Worm (Caenorhabditis elegans) whole organism, late embryonic: ENCODE measurements around the gene chil-11.

Source experiments
- C08G9.2 ChIP-seq: sonication (generic microtip); optimal IDR thresholded peaks from 2 replicates; lab custom pipeline; 2016; ENCODE audit warnings: mild to moderate bottlenecking, missing genetic modification characterization, moderate library complexity, missing compliant biosample characterization
- K02D7.2 ChIP-seq: sonication (generic microtip); optimal IDR thresholded peaks from 2 replicates; lab custom pipeline; 2017; ENCODE audit warnings: mild to moderate bottlenecking, missing genetic modification characterization, missing compliant biosample characterization
- K09A11.1 ChIP-seq: sonication (generic microtip); optimal IDR thresholded peaks from 2 replicates; lab custom pipeline; 2017; ENCODE audit warnings: antibody characterized with exemption, mild to moderate bottlenecking, missing genetic modification characterization, missing compliant biosample characterization; ENCODE audit not compliant: insufficient read depth
- T23F11.4 ChIP-seq: fragments of 200-800 bp; sonication (Bioruptor generic); optimal IDR thresholded peaks from 2 replicates; lab custom pipeline; 2018; ENCODE audit warnings: mild to moderate bottlenecking, missing genetic modification characterization, missing compliant biosample characterization
- Y22D7AL.16 ChIP-seq: sonication (generic microtip); optimal IDR thresholded peaks from 2 replicates; lab custom pipeline; 2016; ENCODE audit warnings: missing genetic modification characterization, missing compliant biosample characterization
- ama-1 ChIP-seq: fragments of 150-350 bp; optimal IDR thresholded peaks from 2 replicates; lab custom pipeline; 2014
- ceh-18 ChIP-seq: sonication (generic microtip); optimal IDR thresholded peaks from 2 replicates; lab custom pipeline; 2016; ENCODE audit warnings: missing genetic modification characterization, missing compliant biosample characterization
- ceh-22 ChIP-seq: sonication (generic microtip); optimal IDR thresholded peaks from 2 replicates; lab custom pipeline; 2017; ENCODE audit warnings: missing biosample characterization, missing genetic modification characterization
- ceh-30 ChIP-seq: fragments of 150-350 bp; optimal IDR thresholded peaks from 2 replicates; lab custom pipeline; 2014; ENCODE audit warnings: missing biosample characterization, missing genetic modification characterization
- ceh-31 ChIP-seq: sonication (generic microtip); optimal IDR thresholded peaks from 2 replicates; lab custom pipeline; 2016; ENCODE audit warnings: missing genetic modification characterization, missing compliant biosample characterization
- ceh-34 ChIP-seq: sonication (generic microtip); optimal IDR thresholded peaks from 2 replicates; lab custom pipeline; 2016; ENCODE audit warnings: mild to moderate bottlenecking, missing genetic modification characterization, missing compliant biosample characterization
- ceh-45 ChIP-seq: fragments of 200-800 bp; sonication (Bioruptor generic); IDR thresholded peaks from 2 replicates; pipeline ENCODE4 v1.3.6; 2022; ENCODE audit warnings: missing genetic modification reagents, missing genetic modification characterization, missing compliant biosample characterization
- ceh-48 ChIP-seq: sonication (generic microtip); optimal IDR thresholded peaks from 2 replicates; lab custom pipeline; 2016; ENCODE audit warnings: missing genetic modification characterization, inconsistent platforms, missing compliant biosample characterization
- che-1 ChIP-seq: sonication (generic microtip); optimal IDR thresholded peaks from 2 replicates; lab custom pipeline; 2016; ENCODE audit warnings: mild to moderate bottlenecking, missing genetic modification characterization, missing compliant biosample characterization
- dve-1 ChIP-seq: sonication (generic microtip); optimal IDR thresholded peaks from 2 replicates; lab custom pipeline; 2017; ENCODE audit warnings: antibody characterized with exemption, mild to moderate bottlenecking, missing genetic modification characterization, missing compliant biosample characterization
- elt-4 ChIP-seq: sonication (generic microtip); optimal IDR thresholded peaks from 2 replicates; lab custom pipeline; 2016; ENCODE audit warnings: missing genetic modification characterization, missing compliant biosample characterization
- ets-4 ChIP-seq: sonication (generic microtip); optimal IDR thresholded peaks from 2 replicates; lab custom pipeline; 2016; ENCODE audit warnings: missing genetic modification characterization, missing compliant biosample characterization
- eyg-1 ChIP-seq: sonication (generic microtip); optimal IDR thresholded peaks from 2 replicates; lab custom pipeline; 2016; ENCODE audit warnings: missing genotype, missing genetic modification characterization, missing compliant biosample characterization
- fax-1 ChIP-seq: sonication (generic microtip); optimal IDR thresholded peaks from 2 replicates; lab custom pipeline; 2016; ENCODE audit warnings: missing genotype, missing genetic modification characterization, missing compliant biosample characterization
- fkh-10 ChIP-seq: fragments of 150-350 bp; optimal IDR thresholded peaks from 2 replicates; lab custom pipeline; 2014; ENCODE audit warnings: missing biosample characterization, missing genetic modification reagents, missing genetic modification characterization
- hlh-13 ChIP-seq: fragments of 200-800 bp; sonication (Bioruptor generic); optimal IDR thresholded peaks from 2 replicates; lab custom pipeline; 2018; ENCODE audit warnings: mild to moderate bottlenecking, missing genetic modification characterization, missing compliant biosample characterization
- lin-11 ChIP-seq: fragments of 200-800 bp; sonication (Bioruptor generic); optimal IDR thresholded peaks from 2 replicates; lab custom pipeline; 2018; ENCODE audit warnings: mild to moderate bottlenecking, missing genetic modification characterization, missing compliant biosample characterization
- mec-3 ChIP-seq: sonication (generic microtip); optimal IDR thresholded peaks from 2 replicates; lab custom pipeline; 2016; ENCODE audit warnings: borderline replicate concordance, missing genetic modification characterization, missing compliant biosample characterization
- nfya-1 ChIP-seq: sonication (generic microtip); optimal IDR thresholded peaks from 2 replicates; lab custom pipeline; 2017; ENCODE audit warnings: missing genetic modification characterization, mild to moderate bottlenecking, missing compliant biosample characterization, antibody characterized with exemption, moderate library complexity
- nhr-11 ChIP-seq: fragments of 150-350 bp; optimal IDR thresholded peaks from 2 replicates; lab custom pipeline; 2014; ENCODE audit warnings: missing biosample characterization, missing genetic modification characterization
- pag-3 ChIP-seq: sonication (generic microtip); optimal IDR thresholded peaks from 2 replicates; lab custom pipeline; 2016; ENCODE audit warnings: missing compliant biosample characterization, missing genetic modification characterization, borderline replicate concordance
- pax-1 ChIP-seq: fragments of 150-350 bp; optimal IDR thresholded peaks from 2 replicates; lab custom pipeline; 2014; ENCODE audit warnings: missing biosample characterization, missing genetic modification characterization
- pha-4 ChIP-seq: fragments of 150-350 bp; optimal IDR thresholded peaks from 2 replicates; lab custom pipeline; 2018; ENCODE audit warnings: missing biosample characterization, missing genetic modification reagents, missing genetic modification characterization
- pqm-1 ChIP-seq: sonication (generic microtip); optimal IDR thresholded peaks from 2 replicates; lab custom pipeline; 2016; ENCODE audit warnings: missing genetic modification characterization, missing compliant biosample characterization
- pros-1 ChIP-seq: fragments of 150-350 bp; optimal IDR thresholded peaks from 2 replicates; lab custom pipeline; 2014; ENCODE audit warnings: missing biosample characterization, missing genetic modification reagents, missing genetic modification characterization
- ref-2 ChIP-seq: sonication (generic microtip); optimal IDR thresholded peaks from 2 replicates; lab custom pipeline; 2016; ENCODE audit warnings: missing genetic modification characterization, missing compliant biosample characterization
- sdc-2 ChIP-seq: sonication (generic microtip); optimal IDR thresholded peaks from 2 replicates; lab custom pipeline; 2016; ENCODE audit warnings: missing genotype, missing genetic modification characterization, missing compliant biosample characterization
- sox-2 ChIP-seq: fragments of 200-800 bp; sonication (Bioruptor generic); IDR thresholded peaks from 2 replicates; pipeline ENCODE4 v1.3.6; 2022; ENCODE audit warnings: missing genetic modification reagents, missing genetic modification characterization, missing compliant biosample characterization
- syd-9 ChIP-seq: sonication (generic microtip); optimal IDR thresholded peaks from 2 replicates; lab custom pipeline; 2016; ENCODE audit warnings: mild to moderate bottlenecking, missing genetic modification characterization, moderate library complexity, missing compliant biosample characterization
- tbx-2 ChIP-seq: sonication (generic microtip); optimal IDR thresholded peaks from 2 replicates; lab custom pipeline; 2016; ENCODE audit warnings: missing genetic modification characterization, missing compliant biosample characterization
- tbx-7 ChIP-seq: sonication (generic microtip); optimal IDR thresholded peaks from 2 replicates; lab custom pipeline; 2016; ENCODE audit warnings: missing genotype, missing genetic modification characterization, missing compliant biosample characterization
- ttx-3 ChIP-seq: sonication (generic microtip); optimal IDR thresholded peaks from 2 replicates; lab custom pipeline; 2016; ENCODE audit warnings: missing genetic modification reagents, missing genetic modification characterization, missing compliant biosample characterization
- unc-3 ChIP-seq, 2 experiments: fragments of 200-800 bp in 1 of 2; sonication (Bioruptor generic) in 1 of 2; sonication (generic microtip) in 1 of 2; conservative IDR thresholded peaks in 1 of 2; optimal IDR thresholded peaks in 1 of 2; 2 replicates each; pipeline versions ENCODE4 v1.3.6 to Lab custom; 2016 to 2022; ENCODE audit warnings: missing compliant biosample characterization in 2 of 2, missing genetic modification characterization in 2 of 2, missing genetic modification reagents in 1 of 2
- unc-42 ChIP-seq: sonication (generic microtip); optimal IDR thresholded peaks from 2 replicates; lab custom pipeline; 2016; ENCODE audit warnings: missing genotype, missing genetic modification characterization, missing compliant biosample characterization
- unc-55 ChIP-seq: sonication (generic microtip); optimal IDR thresholded peaks from 2 replicates; lab custom pipeline; 2017; ENCODE audit warnings: missing biosample characterization, missing genetic modification reagents, missing genetic modification characterization
- unc-86 ChIP-seq: sonication (generic microtip); optimal IDR thresholded peaks from 2 replicates; lab custom pipeline; 2016; ENCODE audit warnings: missing genetic modification characterization, missing compliant biosample characterization

chil-11 gene

ce11 chrIV:5753253-5753652 lies 12.1 kb downstream of the chil-11 start (continued):
- no peak for TF ChIP-seq lin-11
- TF ChIP-seq fax-1 (tag; lab: Kevin White, UChicago), result no peak
- no peak for TF ChIP-seq fkh-10 (GFP tag; lab: Kevin White, UChicago)
- peak; percentile 74 for TF ChIP-seq ceh-18 (tag; lab: Kevin White, UChicago)
- no peak for TF ChIP-seq pag-3 (tag; lab: Kevin White, UChicago)
- no peak for TF ChIP-seq pha-4
- TF ChIP-seq eyg-1 (tag; lab: Kevin White, UChicago), result no peak
- TF ChIP-seq sdc-2 (tag; lab: Kevin White, UChicago), result no peak
- no peak for TF ChIP-seq Y22D7AL.16 (tag; lab: Kevin White, UChicago)
- no peak for TF ChIP-seq nhr-11
- no peak for TF ChIP-seq K02D7.2 (tag; lab: Kevin White, UChicago)
- no peak for TF ChIP-seq unc-86 (tag; lab: Kevin White, UChicago)
- TF ChIP-seq unc-3 (GFP tag; conservative IDR thresholded peaks at IDR 0.05; lab: Robert Waterston, UW), result no peak
- no peak for TF ChIP-seq unc-3 (tag; optimal IDR thresholded peaks at IDR 0.05; lab: Kevin White, UChicago)
- no peak for TF ChIP-seq pqm-1 (tag; lab: Kevin White, UChicago)
- no peak for TF ChIP-seq ama-1 (lab: Kevin White, UChicago)
- TF ChIP-seq ceh-45 (GFP tag; lab: Robert Waterston, UW), result no peak

- no peak for TF ChIP-seq syd-9
- TF ChIP-seq nfya-1 (tag; lab: Kevin White, UChicago), result peak; percentile 79
- no peak for TF ChIP-seq ceh-45 (GFP tag; lab: Robert Waterston, UW)
- peak; percentile 43 for TF ChIP-seq ceh-22
- TF ChIP-seq ref-2, result peak; percentile 49
- peak; percentile 40 for TF ChIP-seq unc-55
- TF ChIP-seq pax-1 (tag; lab: Kevin White, UChicago), result peak; percentile 14
- TF ChIP-seq ceh-18 (tag; lab: Kevin White, UChicago), result peak; percentile 44
- TF ChIP-seq pqm-1 (tag; lab: Kevin White, UChicago), result peak; percentile 0
- peak; percentile 11 for TF ChIP-seq unc-42 (tag; lab: Kevin White, UChicago)
- peak; percentile 59 for TF ChIP-seq ceh-31
- TF ChIP-seq tbx-7 (tag; lab: Kevin White, UChicago), result no peak
- peak; percentile 77 for TF ChIP-seq ceh-34 (tag; lab: Kevin White, UChicago)
- peak; percentile 73 for TF ChIP-seq pros-1 (tag; lab: Kevin White, UChicago)
- peak; percentile 9 for TF ChIP-seq ets-4
- TF ChIP-seq hlh-13 (GFP tag; lab: Kevin White, UChicago), result no peak
- TF ChIP-seq C08G9.2 (tag; lab: Kevin White, UChicago), result peak; percentile 44
- peak; percentile 52 for TF ChIP-seq tbx-2
Observed at ce11 chrIV:5753954-5754543, 12.9 kb downstream of the chil-11 start.

ce11 chrIV:5754821-5755220 lies 13.7 kb downstream of the chil-11 start:
- TF ChIP-seq che-1 (tag; lab: Kevin White, UChicago), result no peak
- no peak for TF ChIP-seq ceh-30 (tag; lab: Kevin White, UChicago)
- TF ChIP-seq T23F11.4 (GFP tag; lab: Kevin White, UChicago), result no peak
- no peak for TF ChIP-seq mec-3 (tag; lab: Kevin White, UChicago)
- TF ChIP-seq ttx-3, result no peak
- peak; percentile 43 for TF ChIP-seq ceh-31
- TF ChIP-seq unc-86 (tag; lab: Kevin White, UChicago), result no peak

ce11 chrIV:5755922-5756321 lies 14.8 kb downstream of the chil-11 start:
- TF ChIP-seq ceh-30 (tag; lab: Kevin White, UChicago), result no peak
- no peak for TF ChIP-seq nhr-11
- TF ChIP-seq sox-2 (GFP tag; lab: Robert Waterston, UW), result no peak
- no peak for TF ChIP-seq dve-1
- TF ChIP-seq pros-1 (tag; lab: Kevin White, UChicago), result no peak
- no peak for TF ChIP-seq K09A11.1 (tag; lab: Kevin White, UChicago)
- TF ChIP-seq elt-4 (tag; lab: Kevin White, UChicago), result no peak
- no peak for TF ChIP-seq ceh-48 (tag; lab: Kevin White, UChicago)
- TF ChIP-seq, all 69 proteins: peak for 0
